Fruit fly (Drosophila melanogaster): ENCODE results near the gene CG44869.

CG44869 gene

DNA sequence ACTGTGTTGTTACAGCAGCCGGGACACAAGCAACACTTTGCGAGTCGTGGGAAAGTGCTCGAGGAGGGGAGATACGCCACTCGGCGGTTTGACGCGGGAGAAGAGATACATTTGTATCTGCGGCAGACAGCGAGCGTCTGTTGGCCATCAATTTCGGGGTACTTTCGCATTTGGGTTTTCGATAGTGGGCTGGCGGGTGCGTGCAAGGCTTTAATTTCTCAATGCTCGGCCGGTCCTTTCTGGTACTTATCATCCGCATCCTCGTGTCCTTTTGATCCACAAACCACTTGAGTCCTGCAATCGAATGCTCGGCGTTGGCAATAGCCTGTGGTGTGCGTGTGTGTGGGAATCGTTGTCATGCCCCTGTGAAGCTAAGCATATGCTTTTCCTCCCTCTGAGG lies 47.7 kb downstream of the CG44869 start:
- TF ChIP-seq h (optimal IDR thresholded peaks at IDR 0.05) (no peak), Sin3A (optimal IDR thresholded peaks at IDR 0.05) (no peak), psq (optimal IDR thresholded peaks at IDR 0.05) (no peak), ttk (optimal IDR thresholded peaks at IDR 0.05) (no peak), Myc (optimal IDR thresholded peaks at IDR 0.05) (no peak), insv (optimal IDR thresholded peaks at IDR 0.05) (no peak)

DNA sequence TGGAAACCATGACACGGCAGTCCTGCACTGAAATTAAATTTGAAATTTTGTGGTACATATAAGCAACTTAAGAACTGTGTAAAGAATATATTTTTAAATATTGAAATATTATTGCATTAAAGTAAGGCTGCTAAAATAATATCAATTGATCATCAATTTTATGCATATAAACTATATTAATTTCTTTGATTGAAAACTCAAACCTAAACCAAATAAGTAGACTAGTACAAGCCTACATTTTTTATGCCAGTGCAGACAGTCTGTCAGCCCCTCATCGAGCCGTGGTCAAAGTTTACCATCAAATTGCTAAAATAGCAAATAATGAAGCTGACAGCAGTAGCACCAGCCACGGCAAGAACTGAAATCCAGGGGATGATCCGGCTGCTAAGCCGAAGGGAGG lies 48.1 kb downstream of the CG44869 start:
- TF ChIP-seq Sin3A (optimal IDR thresholded peaks at IDR 0.05), result no peak
- no peak for TF ChIP-seq h (optimal IDR thresholded peaks at IDR 0.05)
- no peak for TF ChIP-seq ttk (optimal IDR thresholded peaks at IDR 0.05)
- TF ChIP-seq insv (optimal IDR thresholded peaks at IDR 0.05), result no peak
- no peak for TF ChIP-seq psq (optimal IDR thresholded peaks at IDR 0.05)
- no peak for TF ChIP-seq Myc (optimal IDR thresholded peaks at IDR 0.05)
